Worm (Caenorhabditis elegans) whole organism, L4/young adult: ENCODE results near the gene F47G9.6.

Source experiments
- W03F9.2 ChIP-seq: fragments of 150-350 bp; optimal IDR thresholded peaks from 2 replicates; lab custom pipeline; 2014; ENCODE audit warnings: missing biosample characterization, missing genetic modification characterization
- dao-5 ChIP-seq: sonication (generic microtip); optimal IDR thresholded peaks from 2 replicates; lab custom pipeline; 2016; ENCODE audit warnings: missing genotype, missing genetic modification characterization, moderate library complexity, missing compliant biosample characterization
- him-1 ChIP-seq: sonication (generic microtip); optimal IDR thresholded peaks from 2 replicates; lab custom pipeline; 2016; ENCODE audit warnings: missing genotype, missing genetic modification reagents, missing genetic modification characterization, missing compliant biosample characterization

DNA sequence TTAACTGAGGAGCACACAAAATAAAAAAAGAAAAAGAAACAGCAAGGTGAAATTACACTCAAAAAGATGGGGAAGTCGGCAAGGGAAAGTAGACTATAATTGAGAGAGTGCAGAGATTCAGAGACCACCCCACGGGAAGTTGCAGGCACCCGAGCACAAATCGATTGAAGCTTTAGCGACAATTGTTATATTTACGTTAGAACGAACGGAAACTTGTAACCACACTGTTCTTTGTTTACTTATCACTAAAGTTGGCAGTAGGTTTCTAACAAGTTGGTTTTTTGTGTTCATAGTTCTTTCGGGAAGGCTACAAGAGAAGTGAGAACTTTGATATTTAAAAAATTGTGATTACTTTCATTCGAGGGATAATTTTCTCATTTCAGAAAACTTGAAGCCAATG, 7.5 kb upstream of the F47G9.6 start, which contains the start of gene F47G9.4:
- TF ChIP-seq dao-5 (tag; lab: Kevin White, UChicago) (no peak), W03F9.2 (tag; lab: Kevin White, UChicago) (no peak), him-1 (no peak)
